Worm (Caenorhabditis elegans) whole organism, young adult: ENCODE data around the gene nhr-138.

Experiments used
- T07F8.4 ChIP-seq: sonication (generic microtip); optimal IDR thresholded peaks from 2 replicates; lab custom pipeline; 2016; ENCODE audit warnings: mild to moderate bottlenecking, missing genetic modification characterization, moderate library complexity, missing compliant biosample characterization
- bed-2 ChIP-seq: fragments of 200-800 bp; sonication (Bioruptor generic); IDR thresholded peaks from 2 replicates; pipeline ENCODE4 v1.3.6; 2022; ENCODE audit warnings: missing genetic modification reagents, missing genetic modification characterization, missing compliant biosample characterization
- mel-28 ChIP-seq: sonication (generic microtip); optimal IDR thresholded peaks from 2 replicates; lab custom pipeline; 2016; ENCODE audit warnings: borderline replicate concordance, mild to moderate bottlenecking, missing genetic modification characterization, missing compliant biosample characterization

ce11 chrIV:9727217-9727616 is 2.2 kb downstream of the nhr-138 start:
- no peak for TF ChIP-seq bed-2
- no peak for TF ChIP-seq mel-28 (tag; lab: Kevin White, UChicago)
- no peak for TF ChIP-seq T07F8.4 (tag; lab: Kevin White, UChicago)
